Fruit fly (Drosophila melanogaster): ENCODE data around the gene papi.

The papi gene

DNA sequence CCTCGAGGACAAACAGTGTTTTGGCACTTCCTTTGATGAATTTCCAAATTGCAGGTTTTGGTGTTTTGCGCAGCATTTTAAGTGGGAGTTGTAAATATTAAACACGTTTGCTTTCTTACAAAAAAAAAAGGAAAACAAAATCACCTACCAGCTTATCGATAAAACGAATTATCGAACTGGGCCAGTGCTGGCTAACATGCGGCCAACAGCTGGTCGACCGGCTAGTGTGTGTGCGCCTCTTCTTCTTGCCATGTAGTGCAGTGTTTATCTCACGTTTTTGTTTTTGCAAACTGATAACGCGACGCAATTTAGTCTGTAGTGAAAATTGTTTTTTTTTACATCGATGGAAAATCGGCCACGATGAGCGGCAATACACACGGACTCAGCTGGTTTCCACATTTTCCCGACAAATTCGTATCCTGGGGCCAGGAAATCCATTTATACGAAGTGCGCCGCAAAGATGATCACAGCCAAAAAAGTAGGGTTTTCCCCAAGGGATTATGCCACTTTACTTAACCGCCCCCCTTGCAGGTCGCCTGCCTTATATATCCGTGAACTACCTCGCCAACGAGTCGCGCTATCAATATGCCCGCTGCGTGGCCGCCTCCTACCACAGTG, 3.4 kb upstream of the papi start, which contains the start of the genes CG15386, CG42371 and mio (continued):
- TF ChIP-seq sv (GFP tag; optimal IDR thresholded peaks at IDR 0.05): no peak
- no peak for TF ChIP-seq Abd-B (GFP tag; optimal IDR thresholded peaks at IDR 0.05)
- no peak for TF ChIP-seq N (GFP tag; optimal IDR thresholded peaks at IDR 0.05)

dm6 chr2L:2221649-2222150, 1.2 kb downstream of the papi start:
- TF ChIP-seq woc (GFP tag; optimal IDR thresholded peaks at IDR 0.05) (peak; percentile 93), Rel (GFP tag; optimal IDR thresholded peaks at IDR 0.05) (peak; percentile 87), Rel (tag; optimal IDR thresholded peaks at IDR 0.05) (peak; percentile 88), sage (GFP tag; optimal IDR thresholded peaks at IDR 0.05) (peak; percentile 96), N (GFP tag; optimal IDR thresholded peaks at IDR 0.05) (no peak), dl (GFP tag; optimal IDR thresholded peaks at IDR 0.05; ENCODE audit: insufficient read depth in 1 of 2, partially characterized antibody in 2 of 2) (peak; percentile 54 to 79), pan (optimal IDR thresholded peaks at IDR 0.05) (no peak), CG9705 (GFP tag; optimal IDR thresholded peaks at IDR 0.05) (peak; percentile 89), fru (GFP tag; optimal IDR thresholded peaks at IDR 0.05) (peak; percentile 98), GATAd (GFP tag; optimal IDR thresholded peaks at IDR 0.05) (peak; percentile 96), Mio (GFP tag; optimal IDR thresholded peaks at IDR 0.05) (peak; percentile 86), Myc (optimal IDR thresholded peaks at IDR 0.05) (no peak), Jra (GFP tag; optimal IDR thresholded peaks at IDR 0.05) (peak; percentile 98), lola (GFP tag; optimal IDR thresholded peaks at IDR 0.05) (no peak), psq (GFP tag; optimal IDR thresholded peaks at IDR 0.05) (peak; percentile 98), Hr83 (GFP tag; optimal IDR thresholded peaks at IDR 0.05; ENCODE audit: poor library complexity, severe bottlenecking) (peak; percentile 100), br (GFP tag; optimal IDR thresholded peaks at IDR 0.05) (peak; percentile 99), Hnf4 (GFP tag; optimal IDR thresholded peaks at IDR 0.05) (peak; percentile 99), h (GFP tag; optimal IDR thresholded peaks at IDR 0.05) (peak; percentile 99), Hr78 (GFP tag; optimal IDR thresholded peaks at IDR 0.05) (no peak), Abd-B (GFP tag; optimal IDR thresholded peaks at IDR 0.05) (no peak), Dif (GFP tag; optimal IDR thresholded peaks at IDR 0.05; ENCODE audit: partially characterized antibody) (peak; percentile 78), jim (GFP tag; optimal IDR thresholded peaks at IDR 0.05) (peak; percentile 83), Dfd (GFP tag; optimal IDR thresholded peaks at IDR 0.05) (no peak), HLH106 (tag; optimal IDR thresholded peaks at IDR 0.05) (peak; percentile 97), usp (GFP tag; optimal IDR thresholded peaks at IDR 0.05) (no peak), Sp1 (GFP tag; optimal IDR thresholded peaks at IDR 0.05) (peak; percentile 99), Vsx2 (GFP tag; optimal IDR thresholded peaks at IDR 0.05; ENCODE audit: partially characterized antibody) (no peak), ey (GFP tag; optimal IDR thresholded peaks at IDR 0.05) (peak; percentile 98), rgr (GFP tag; optimal IDR thresholded peaks at IDR 0.05) (peak; percentile 99), CrebA (GFP tag; optimal IDR thresholded peaks at IDR 0.05; ENCODE audit: borderline replicate concordance) (no peak), dsf (GFP tag; optimal IDR thresholded peaks at IDR 0.05; ENCODE audit: borderline replicate concordance) (peak; percentile 93), OdsH (GFP tag; optimal IDR thresholded peaks at IDR 0.05) (peak; percentile 99), foxo (GFP tag; optimal IDR thresholded peaks at IDR 0.05) (peak; percentile 85 to 98), brk (GFP tag; optimal IDR thresholded peaks at IDR 0.05) (peak; percentile 98), CG32264 (GFP tag; optimal IDR thresholded peaks at IDR 0.05) (peak; percentile 95), tai (GFP tag; optimal IDR thresholded peaks at IDR 0.05) (peak; percentile 97), dmrt93B (GFP tag; optimal IDR thresholded peaks at IDR 0.05) (peak; percentile 89), sv (GFP tag; optimal IDR thresholded peaks at IDR 0.05) (peak; percentile 89)

DNA sequence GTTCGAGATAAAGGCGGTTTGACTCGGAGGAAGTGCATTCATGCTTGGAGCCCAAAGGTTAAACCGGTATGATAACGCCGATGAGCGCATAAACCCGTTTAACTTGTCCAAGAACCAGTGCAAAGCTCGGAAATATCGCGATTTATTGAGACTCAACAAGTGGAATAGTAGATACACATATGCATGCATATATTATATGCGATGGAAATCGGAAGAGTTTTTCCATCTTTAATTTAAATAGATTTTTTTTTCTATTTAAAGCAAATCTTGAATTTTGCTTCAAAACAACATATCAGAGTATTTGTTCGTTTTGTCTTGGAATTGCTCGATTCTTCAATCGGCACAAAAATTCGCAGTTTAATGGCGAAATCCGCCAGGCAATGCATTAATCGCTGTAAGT, 1.8 kb downstream of the papi start:
- TF ChIP-seq Dfd (GFP tag; optimal IDR thresholded peaks at IDR 0.05): no peak
- TF ChIP-seq sage (GFP tag; optimal IDR thresholded peaks at IDR 0.05): peak; percentile 9
- TF ChIP-seq Dif (GFP tag; optimal IDR thresholded peaks at IDR 0.05; ENCODE audit: partially characterized antibody): peak; percentile 25
